Fruit fly (Drosophila melanogaster) S2 (cell line): ENCODE results near the gene Ugt37A2.

ENCODE experiments used
- CG8478 ChIP-seq: fragments of >200 bp; optimal IDR thresholded peaks from 2 replicates; lab custom pipeline; 2018
- CTCF ChIP-seq, 2 experiments: fragments of >200 bp; optimal IDR thresholded peaks; 2 replicates each; lab custom pipeline; 2018

The Ugt37A2 gene

dm6 chr3R:12715253-12715652 is 24.2 kb upstream of the Ugt37A2 start:
- no peak for TF ChIP-seq CTCF (optimal IDR thresholded peaks at IDR 0.05; lab: Kevin White, UChicago)
- no peak for TF ChIP-seq CG8478

DNA sequence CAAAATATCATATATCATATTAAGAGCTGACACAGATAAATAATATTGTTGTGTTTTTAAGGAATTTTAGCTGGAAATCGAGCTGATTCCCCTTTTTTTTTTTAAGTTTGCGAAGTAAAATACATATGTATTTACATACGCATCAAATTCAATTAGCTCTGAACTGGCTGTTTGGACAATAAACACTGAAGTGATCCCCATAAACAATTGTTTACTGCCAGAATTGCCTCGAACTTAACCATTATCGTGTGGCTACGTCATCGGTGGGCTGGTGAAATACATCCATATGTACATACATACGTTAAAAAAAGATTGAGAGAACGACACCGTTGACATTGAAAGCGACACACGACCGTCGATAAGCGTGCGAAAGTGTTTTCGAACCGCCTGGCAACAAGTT is 23.2 kb upstream of the Ugt37A2 start:
- TF ChIP-seq CTCF (optimal IDR thresholded peaks at IDR 0.05; lab: Kevin White, UChicago) (no peak), CG8478 (no peak)

- no peak for TF ChIP-seq CTCF (optimal IDR thresholded peaks at IDR 0.05; lab: Kevin White, UChicago)
- TF ChIP-seq CG8478: no peak
These were observed 22.5 kb upstream of the Ugt37A2 start for dm6 chr3R:12716894-12717293.

dm6 chr3R:12717588-12718535 is 21.6 kb upstream of the Ugt37A2 start:
- TF ChIP-seq CG8478: no peak
- no peak for TF ChIP-seq CTCF (optimal IDR thresholded peaks at IDR 0.05; lab: Kevin White, UChicago)

dm6 chr3R:12718536-12719033 is 20.9 kb upstream of the Ugt37A2 start:
- TF ChIP-seq CTCF (optimal IDR thresholded peaks at IDR 0.05; lab: Kevin White, UChicago): no peak
- TF ChIP-seq CG8478: no peak

DNA sequence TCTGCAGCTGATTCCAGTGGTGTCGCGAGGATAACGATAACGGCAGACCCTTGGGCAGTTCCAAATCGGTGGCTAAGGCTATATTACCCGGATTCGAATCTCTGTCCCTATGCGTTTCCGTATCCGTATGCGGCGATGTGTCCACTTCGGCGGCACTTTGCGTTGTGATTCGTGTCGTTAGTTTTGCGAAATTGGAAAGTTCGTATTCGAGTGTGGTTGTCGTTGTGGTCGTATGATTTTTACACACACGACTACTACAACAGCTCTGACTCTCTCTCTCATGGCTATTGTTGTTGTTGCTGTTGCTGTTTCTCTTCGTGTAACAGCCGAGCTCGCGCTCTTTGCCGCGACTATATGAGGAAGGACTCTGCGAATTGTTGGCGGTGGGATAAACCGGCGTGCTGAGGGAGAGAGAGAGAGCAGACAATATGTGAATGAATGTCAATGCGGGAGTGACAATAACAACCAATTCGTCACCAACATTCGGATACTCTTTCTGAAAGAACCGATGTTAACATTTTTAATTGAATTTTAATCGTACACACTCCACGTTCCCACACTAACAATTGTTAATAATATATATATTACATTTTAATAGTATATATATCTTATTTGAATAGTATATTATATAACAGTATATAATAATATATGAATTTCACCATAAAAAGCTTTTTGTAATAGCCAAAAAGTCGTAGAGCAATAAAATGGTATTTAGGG is 19.7 kb upstream of the Ugt37A2 start:
- TF ChIP-seq CG8478 (no peak), CTCF (optimal IDR thresholded peaks at IDR 0.05; lab: Kevin White, UChicago) (no peak)

DNA sequence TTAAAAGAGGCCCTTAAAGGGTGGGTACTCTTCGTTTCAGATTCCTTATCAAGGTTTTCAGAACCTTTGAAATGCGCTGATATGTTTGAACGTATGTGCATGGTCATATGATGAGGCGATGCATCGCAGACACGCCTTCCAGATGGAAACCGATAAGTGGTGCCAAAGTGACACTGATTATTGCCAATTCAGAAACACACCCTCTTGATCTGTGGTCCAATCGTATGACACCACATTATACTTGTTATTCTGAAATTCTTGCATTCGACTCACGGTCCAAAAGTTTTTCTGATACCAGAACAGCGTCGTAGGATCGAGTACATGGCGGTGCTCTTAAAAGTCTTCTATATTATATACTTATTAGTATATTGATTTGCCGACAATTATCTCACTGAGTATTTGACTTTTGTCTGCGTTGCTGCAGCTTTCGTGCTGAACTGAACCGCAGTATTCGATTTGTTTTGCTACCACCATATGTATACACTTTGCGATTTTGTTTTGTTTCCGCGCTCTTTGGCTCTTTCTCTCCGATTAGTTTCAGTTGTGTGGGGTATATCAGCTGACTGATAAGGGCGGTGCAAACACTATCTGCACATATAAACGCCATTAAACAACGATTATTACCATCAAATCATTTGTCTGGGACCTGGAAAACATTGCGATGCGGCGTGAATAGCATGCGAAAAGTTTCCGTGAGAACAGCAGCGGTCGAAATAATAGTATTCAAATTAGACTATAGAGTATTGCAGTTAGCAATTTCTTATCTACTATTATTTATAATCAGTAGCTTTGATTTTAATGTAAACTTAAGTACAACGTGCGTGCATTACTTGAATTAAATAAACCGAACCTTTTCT is 18.9 kb upstream of the Ugt37A2 start:
- TF ChIP-seq CG8478 (no peak), CTCF (optimal IDR thresholded peaks at IDR 0.05; lab: Kevin White, UChicago) (no peak)

dm6 chr3R:12722392-12722914 is 17.0 kb upstream of the Ugt37A2 start, which contains the start of gene Men:
TSS of gene Men (minus strand) at chr3R:12722442.
- TF ChIP-seq CG8478 (no peak), CTCF (optimal IDR thresholded peaks at IDR 0.05; lab: Kevin White, UChicago) (no peak)

DNA sequence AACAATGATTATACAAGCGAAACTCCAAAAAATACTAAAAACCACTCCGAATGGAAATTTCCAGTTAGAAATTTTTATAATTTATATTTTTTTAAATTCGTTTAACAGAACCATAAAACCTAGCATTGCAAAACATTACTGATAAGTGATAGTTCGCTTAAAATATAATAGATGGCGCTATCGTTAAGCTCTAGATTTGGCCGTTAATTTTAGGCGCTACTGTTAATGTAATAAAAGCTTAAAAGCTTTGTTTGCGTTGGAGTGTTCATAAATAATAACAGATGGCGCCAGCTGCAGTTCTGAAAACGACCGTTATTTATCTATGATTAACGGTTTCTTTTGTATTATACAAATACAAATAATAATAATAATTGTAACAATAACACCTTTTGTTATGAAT is 15.7 kb upstream of the Ugt37A2 start:
- TF ChIP-seq CG8478: no peak
- peak; percentile 6 to 71 for TF ChIP-seq CTCF (optimal IDR thresholded peaks at IDR 0.05; lab: Kevin White, UChicago)

- TF ChIP-seq CTCF (optimal IDR thresholded peaks at IDR 0.05; lab: Kevin White, UChicago) (no peak), CG8478 (no peak)
These were observed 11.3 kb upstream of the Ugt37A2 start for dm6 chr3R:12727944-12728649.

- no peak for TF ChIP-seq CTCF (optimal IDR thresholded peaks at IDR 0.05; lab: Kevin White, UChicago)
- TF ChIP-seq CG8478: no peak
These were observed 4.1 kb downstream of the Ugt37A2 start, which contains the start of gene Ugt37A3 for dm6 chr3R:12743580-12743979. TSS of gene Ugt37A3 (minus strand) at chr3R:12743680.

- TF ChIP-seq CG8478 (no peak), CTCF (optimal IDR thresholded peaks at IDR 0.05; lab: Kevin White, UChicago) (no peak)
These were observed 11.6 kb downstream of the Ugt37A2 start for dm6 chr3R:12751027-12751426.

DNA sequence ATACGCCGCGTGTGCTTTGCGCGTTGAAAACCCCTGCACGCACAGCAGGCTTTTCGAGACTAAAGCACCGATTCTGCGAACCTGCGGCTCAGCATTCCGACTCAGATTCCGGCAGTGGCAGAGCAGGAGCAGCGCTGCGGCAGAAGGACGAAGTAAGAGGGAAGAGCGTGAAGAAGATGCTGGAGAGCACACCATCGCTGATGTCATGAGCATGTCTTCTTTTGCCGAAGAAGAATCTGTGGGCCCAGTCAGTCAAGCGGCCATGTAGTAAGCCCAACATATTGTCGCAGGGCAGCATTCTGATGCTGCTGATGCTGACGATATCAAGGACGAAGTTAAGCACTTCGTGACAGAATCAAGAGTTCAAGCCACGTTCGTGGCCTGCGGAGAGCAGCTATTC is 43.7 kb downstream of the Ugt37A2 start, which contains the start of gene beat-Vc:
beat-Vc (minus strand) TSS at position 65 of the 400 bp plus-strand sequence.
- TF ChIP-seq CTCF (optimal IDR thresholded peaks at IDR 0.05; lab: Kevin White, UChicago): no peak
- no peak for TF ChIP-seq CG8478
